Fruit fly (Drosophila melanogaster): ENCODE results near the gene simj.

simj gene

DNA sequence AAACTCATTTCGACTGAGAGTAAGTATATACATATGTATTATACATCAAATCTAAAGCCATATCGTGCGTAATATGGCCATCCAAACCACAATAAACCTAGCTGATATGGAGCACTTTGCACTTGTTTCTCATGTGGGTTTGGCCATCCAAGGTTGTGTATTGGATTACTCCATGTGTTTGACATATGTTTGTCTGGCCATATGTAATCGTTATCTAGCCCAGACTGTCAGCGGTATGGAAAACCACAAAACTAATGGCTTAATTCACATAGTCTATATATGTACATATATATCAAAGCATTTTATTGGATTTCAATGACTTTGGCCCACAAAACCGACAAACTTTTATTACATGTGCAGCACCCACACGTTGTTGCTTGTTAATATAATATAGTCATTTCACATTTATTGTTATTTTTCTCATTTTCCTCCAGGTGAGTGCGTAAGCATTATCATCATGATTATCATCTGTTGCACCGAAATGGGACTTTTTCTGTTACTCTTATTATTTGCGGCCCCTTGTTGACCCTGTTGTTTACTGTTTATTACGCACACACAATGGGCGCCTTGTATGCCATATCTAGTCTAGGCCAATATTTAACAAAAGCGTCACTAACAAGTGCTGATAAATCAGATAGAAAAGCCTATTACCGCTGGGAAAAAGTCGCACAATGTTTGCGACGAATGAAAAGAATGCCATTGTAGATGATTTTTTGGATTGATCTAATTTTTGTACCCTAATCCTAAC lies 7.9 kb upstream of the simj start:
- TF ChIP-seq noc (tag; optimal IDR thresholded peaks at IDR 0.05), result peak; percentile 20

DNA sequence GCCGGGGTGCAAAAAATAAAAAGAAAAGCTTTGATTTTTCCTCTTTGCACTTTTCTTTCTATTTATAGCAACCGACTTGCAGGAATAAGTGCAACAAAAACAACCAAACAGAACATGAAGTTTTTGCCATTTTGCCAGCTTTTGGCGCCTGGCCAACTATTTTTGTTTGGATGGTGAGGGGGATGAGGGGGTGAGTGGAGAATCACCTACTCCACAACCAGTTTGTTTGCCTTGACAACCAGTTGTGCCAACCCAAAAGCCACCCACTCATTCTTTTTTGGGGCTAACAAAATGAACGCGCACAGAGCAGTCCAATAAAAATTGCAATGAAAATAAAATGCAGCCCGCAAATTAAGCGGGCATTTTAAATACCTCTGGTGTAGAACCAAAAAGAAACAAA lies 7.2 kb upstream of the simj start:
- TF ChIP-seq noc (tag; optimal IDR thresholded peaks at IDR 0.05), result no peak

DNA sequence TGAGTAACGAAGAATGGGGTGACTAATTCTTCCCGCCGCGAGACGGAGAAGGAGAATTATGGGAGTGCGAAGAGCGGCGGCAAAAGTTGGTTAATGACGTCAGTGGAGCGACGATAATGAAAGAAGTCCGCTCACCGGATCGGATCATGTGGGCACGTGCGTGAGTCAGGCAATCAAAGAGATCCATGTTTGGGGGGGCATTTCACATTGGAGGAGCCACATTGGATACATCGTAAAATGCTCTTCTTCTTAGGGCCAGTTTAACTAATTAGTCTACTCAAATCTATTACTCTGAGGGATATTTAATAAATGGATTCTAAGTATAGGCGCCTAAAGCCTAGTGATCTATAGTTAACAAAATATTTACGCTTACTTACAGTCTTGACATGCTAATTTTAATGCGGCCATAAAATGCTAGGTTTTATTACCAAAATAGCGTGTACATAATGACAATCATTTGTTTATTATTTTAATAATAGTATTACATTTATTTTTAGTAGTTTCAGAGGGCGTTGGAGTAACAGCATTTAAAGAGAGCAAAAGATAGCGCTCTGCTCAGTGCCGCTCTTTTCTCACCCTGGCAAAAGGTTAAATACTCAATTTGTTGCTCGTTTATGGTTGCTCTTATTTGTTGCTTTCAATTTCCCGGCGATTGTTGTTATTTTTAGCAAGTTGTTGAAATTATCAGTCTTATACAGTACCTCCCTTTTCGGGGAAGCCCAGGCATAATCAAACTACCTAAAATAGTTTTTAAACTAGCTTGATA lies 6.0 kb upstream of the simj start:
- no peak for TF ChIP-seq noc (tag; optimal IDR thresholded peaks at IDR 0.05)

DNA sequence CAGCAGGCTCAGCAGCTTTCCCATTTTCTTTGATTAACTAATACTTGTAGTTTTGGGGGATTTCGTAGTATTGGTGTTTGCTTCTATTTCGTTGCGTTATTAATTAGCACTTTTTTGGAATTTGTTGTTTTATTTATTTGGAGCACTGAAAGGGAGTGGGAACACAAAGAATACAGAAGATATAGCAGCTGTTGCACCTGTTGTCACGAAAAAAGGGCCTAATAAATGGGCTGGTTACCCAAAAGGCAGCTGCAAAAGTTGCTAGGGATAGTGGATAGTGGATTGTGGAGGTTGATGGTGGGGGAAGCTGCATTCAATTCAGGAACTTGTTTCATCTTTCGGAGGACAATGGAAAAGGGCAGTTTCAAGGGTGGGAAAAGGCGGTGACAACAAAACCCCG lies 5.0 kb upstream of the simj start:
- no peak for TF ChIP-seq noc (tag; optimal IDR thresholded peaks at IDR 0.05)

dm6 chr3L:10659993-10660743 lies 4.4 kb upstream of the simj start:
- TF ChIP-seq noc (tag; optimal IDR thresholded peaks at IDR 0.05), result no peak

- no peak for TF ChIP-seq noc (tag; optimal IDR thresholded peaks at IDR 0.05)
Measured at dm6 chr3L:10660744-10661589, 3.6 kb upstream of the simj start, which contains the start of the genes CG32066 and CG8003. TSS of gene CG32066 (minus strand) at chr3L:10661013. TSS of gene CG8003 (plus strand) at chr3L:10661475.

DNA sequence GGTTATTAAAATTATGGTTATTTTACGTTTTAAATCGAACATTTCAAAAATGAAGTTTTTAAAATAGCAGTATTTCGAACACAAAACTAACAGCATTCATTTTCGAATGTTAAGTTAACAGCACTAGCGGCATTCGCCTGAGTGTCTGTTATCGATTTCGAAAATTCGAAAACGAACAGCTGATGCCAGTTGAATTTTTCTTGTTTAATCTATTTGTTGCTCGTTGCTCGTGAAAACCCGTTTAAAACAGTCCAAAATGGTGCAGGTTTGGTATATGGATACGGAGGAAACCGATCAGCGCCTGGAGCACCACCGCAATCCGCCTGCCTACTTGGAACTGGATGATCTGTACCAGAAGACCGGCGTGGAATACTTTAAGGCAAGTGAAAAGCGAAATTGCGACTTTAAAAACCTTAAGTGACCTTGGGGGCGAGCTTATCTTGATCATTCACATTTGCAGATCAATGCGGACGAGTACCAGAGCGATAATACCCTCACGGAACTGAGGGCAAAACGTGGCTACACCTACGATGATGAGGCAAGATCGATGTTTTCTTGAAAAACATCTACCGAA lies 1.3 kb upstream of the simj start, which contains the start of gene Adi1:
Adi1 (plus strand) TSS at position 187 of the 574 bp plus-strand sequence.
- no peak for TF ChIP-seq noc (tag; optimal IDR thresholded peaks at IDR 0.05)

DNA sequence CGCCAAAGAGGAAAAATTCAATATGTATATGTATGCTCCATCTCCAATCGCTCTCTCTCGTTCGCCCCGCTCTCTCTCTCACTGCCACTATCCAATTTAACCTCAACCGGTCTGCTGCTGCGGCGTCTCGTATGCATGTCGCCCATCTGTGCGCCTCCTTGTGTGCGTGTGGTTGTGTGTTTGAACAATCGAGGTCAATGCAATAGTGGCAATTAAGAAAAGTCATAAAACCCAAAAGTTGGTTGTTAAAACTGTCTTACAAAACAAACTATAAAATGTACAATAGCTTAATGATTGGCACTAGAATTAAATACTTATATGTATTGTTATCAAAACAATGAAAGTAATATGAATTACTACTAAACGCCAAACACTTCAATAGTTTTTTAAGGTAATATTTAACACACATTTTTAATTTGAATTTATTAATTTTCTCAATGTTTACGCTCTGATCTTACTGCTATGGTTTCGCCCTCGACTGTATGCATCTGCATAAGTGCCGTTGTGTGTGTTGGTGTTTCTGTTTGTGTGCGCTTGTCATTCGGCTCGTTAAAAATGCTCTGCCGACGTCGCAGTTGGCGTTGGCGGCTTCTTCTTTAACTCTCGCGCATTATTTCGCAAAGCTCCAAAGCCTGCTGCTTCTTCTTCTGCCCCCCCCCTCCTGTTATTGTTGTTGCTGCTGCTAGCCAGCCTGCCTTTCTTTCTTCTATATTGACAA lies 1.1 kb downstream of the simj start:
- TF ChIP-seq noc (tag; optimal IDR thresholded peaks at IDR 0.05), result peak; percentile 98

- no peak for TF ChIP-seq noc (tag; optimal IDR thresholded peaks at IDR 0.05)
Measured at dm6 chr3L:10666511-10667003, 2.0 kb downstream of the simj start.

DNA sequence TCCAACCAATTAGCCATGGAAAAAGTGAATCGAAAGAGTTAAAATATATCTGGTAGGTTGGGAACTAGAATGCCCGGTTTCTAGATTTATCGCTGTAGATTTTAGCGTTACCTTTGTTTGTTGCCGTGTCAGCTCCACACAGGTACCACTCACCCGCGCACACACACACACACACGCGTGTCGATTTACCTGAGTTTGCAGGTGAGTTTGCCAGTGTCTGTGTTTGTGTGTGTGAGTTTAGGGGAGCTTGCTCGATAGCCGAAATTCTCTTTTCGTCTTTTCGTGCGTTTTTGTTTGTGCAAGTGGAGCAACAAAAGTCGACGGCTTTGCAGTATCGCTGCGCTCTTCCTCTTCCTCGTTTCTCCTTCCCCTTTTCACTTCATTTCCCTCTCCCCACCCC lies 2.8 kb downstream of the simj start:
- TF ChIP-seq noc (tag; optimal IDR thresholded peaks at IDR 0.05), result no peak

- TF ChIP-seq noc (tag; optimal IDR thresholded peaks at IDR 0.05), result no peak
Measured at dm6 chr3L:10669592-10670400, 5.3 kb downstream of the simj start.

- no peak for TF ChIP-seq noc (tag; optimal IDR thresholded peaks at IDR 0.05)
Measured at dm6 chr3L:10672540-10672939, 8.0 kb downstream of the simj start.

- TF ChIP-seq noc (tag; optimal IDR thresholded peaks at IDR 0.05), result peak; percentile 24
Measured at dm6 chr3L:10674145-10674547, 9.6 kb downstream of the simj start.

Data from whole organism, larva.